Worm (Caenorhabditis elegans): ENCODE measurements around the gene mboa-1.

mboa-1 gene

ce11 chrX:15988577-15988976, 42.0 kb upstream of the mboa-1 start:
- TF ChIP-seq nhr-6 (tag; optimal IDR thresholded peaks at IDR 0.05) (no peak), hlh-30 (tag; optimal IDR thresholded peaks at IDR 0.05; ENCODE audit: insufficient read depth) (no peak), mxl-2 (GFP tag; conservative IDR thresholded peaks at IDR 0.05) (no peak), dve-1 (tag; optimal IDR thresholded peaks at IDR 0.05; ENCODE audit: insufficient read depth) (no peak)

- TF ChIP-seq F10B5.3 (tag; optimal IDR thresholded peaks at IDR 0.05) (no peak), daf-8 (GFP tag; IDR thresholded peaks at IDR 0.05) (no peak), arid-1 (GFP tag; conservative IDR thresholded peaks at IDR 0.05) (no peak), nhr-41 (GFP tag; IDR thresholded peaks at IDR 0.05) (no peak), D1046.2 (GFP tag; IDR thresholded peaks at IDR 0.05) (0 out of 2 replicates have a peak, but pooled peaks have one; percentile 52), ctbp-1 (GFP tag; IDR thresholded peaks at IDR 0.05) (no peak), set-16 (GFP tag; IDR thresholded peaks at IDR 0.05) (peak; percentile 82), F37D6.2 (tag; optimal IDR thresholded peaks at IDR 0.05) (no peak), egl-43 (GFP tag; IDR thresholded peaks at IDR 0.05) (0 out of 2 replicates have a peak, but pooled peaks have one; percentile 7), T20F7.1 (GFP tag; optimal IDR thresholded peaks at IDR 0.05) (no peak), spr-1 (tag; optimal IDR thresholded peaks at IDR 0.05) (no peak), lin-38 (GFP tag; IDR thresholded peaks at IDR 0.05) (no peak), fos-1 (tag; optimal IDR thresholded peaks at IDR 0.05) (no peak), Y5F2A.4 (GFP tag; optimal IDR thresholded peaks at IDR 0.05) (no peak), aha-1 (tag) (peak; percentile 21), lin-13 (GFP tag; optimal IDR thresholded peaks at IDR 0.05) (no peak)
Observed at ce11 chrX:15992806-15993205, 37.8 kb upstream of the mboa-1 start.

ce11 chrX:15993916-15994315, 36.7 kb upstream of the mboa-1 start:
- peak in 1 of 2 experiments; percentile 18 for TF ChIP-seq lsy-2 (tag; optimal IDR thresholded peaks at IDR 0.05)
- TF ChIP-seq daf-12 (tag; optimal IDR thresholded peaks at IDR 0.05): no peak
- TF ChIP-seq mep-1 (tag; optimal IDR thresholded peaks at IDR 0.05): peak; percentile 24
- TF ChIP-seq ctbp-1 (GFP tag; IDR thresholded peaks at IDR 0.05): no peak
- no peak for TF ChIP-seq nhr-76 (tag; optimal IDR thresholded peaks at IDR 0.05)
- peak; percentile 12 for TF ChIP-seq hlh-30 (tag; optimal IDR thresholded peaks at IDR 0.05; ENCODE audit: insufficient read depth)
- no peak for TF ChIP-seq zip-11 (GFP tag; IDR thresholded peaks at IDR 0.05)
- no peak for TF ChIP-seq lin-13 (GFP tag; optimal IDR thresholded peaks at IDR 0.05)
- TF ChIP-seq nhr-237 (tag; optimal IDR thresholded peaks at IDR 0.05): no peak
- peak in 1 of 2 experiments; percentile 25 for TF ChIP-seq mdl-1 (tag; optimal IDR thresholded peaks at IDR 0.05)
- TF ChIP-seq dve-1 (tag; optimal IDR thresholded peaks at IDR 0.05; ENCODE audit: insufficient read depth): no peak

- TF ChIP-seq egl-43 (GFP tag; IDR thresholded peaks at IDR 0.05) (no peak), ceh-20 (GFP tag; IDR thresholded peaks at IDR 0.05) (no peak), unc-62 (GFP tag; optimal IDR thresholded peaks at IDR 0.05 in 1 of 2) (peak in 1 of 2 experiments; percentile 73), unc-62 (tag; optimal IDR thresholded peaks at IDR 0.05) (no peak), Y5F2A.4 (GFP tag; optimal IDR thresholded peaks at IDR 0.05) (no peak)
Observed at ce11 chrX:15997153-15997552, 33.5 kb upstream of the mboa-1 start.

- no peak for TF ChIP-seq ctbp-1 (GFP tag; IDR thresholded peaks at IDR 0.05)
- TF ChIP-seq set-16 (GFP tag; IDR thresholded peaks at IDR 0.05): peak; percentile 13; the same call in 1 of the 2 replicates
- no peak for TF ChIP-seq D1046.2 (GFP tag; IDR thresholded peaks at IDR 0.05)
- no peak for TF ChIP-seq egl-27 (tag; optimal IDR thresholded peaks at IDR 0.05)
- no peak for TF ChIP-seq dpl-1 (GFP tag; optimal IDR thresholded peaks at IDR 0.05)
Observed at ce11 chrX:15997926-15998325, 32.7 kb upstream of the mboa-1 start.

ce11 chrX:16002794-16003193, 27.8 kb upstream of the mboa-1 start:
- TF ChIP-seq set-16 (GFP tag; IDR thresholded peaks at IDR 0.05) (peak; percentile 43; the same call in 1 of the 2 replicates), Y48G9A.11 (GFP tag; IDR thresholded peaks at IDR 0.05) (peak; percentile 28; the same call in 1 of the 2 replicates), egl-43 (GFP tag; IDR thresholded peaks at IDR 0.05) (peak; percentile 68; the same call in 1 of the 2 replicates), spr-1 (tag; optimal IDR thresholded peaks at IDR 0.05) (no peak), php-3 (GFP tag; IDR thresholded peaks at IDR 0.05) (peak; percentile 41; the same call in 1 of the 2 replicates), snpc-1.2 (GFP tag; IDR thresholded peaks at IDR 0.05) (peak; percentile 65), lim-7 (GFP tag; IDR thresholded peaks at IDR 0.05) (0 out of 2 replicates have a peak, but pooled peaks have one; percentile 28), vab-7 (GFP tag; IDR thresholded peaks at IDR 0.05) (0 out of 2 replicates have a peak, but pooled peaks have one; percentile 23), zfp-2 (tag; optimal IDR thresholded peaks at IDR 0.05) (no peak), dmd-8 (GFP tag; IDR thresholded peaks at IDR 0.05) (0 out of 2 replicates have a peak, but pooled peaks have one; percentile 44)
